Fruit fly (Drosophila melanogaster) whole organism, embryonic: Measurements from ENCODE around the gene Gr5a.

Experiments used
- Ada2b ChIP-seq: fragments of 200-800 bp; sonication (Bioruptor generic); IDR thresholded peaks from 2 replicates; pipeline ENCODE4 v1.3.6; 2022; ENCODE audit warnings: missing biosample characterization, missing genetic modification characterization
- CG10209 ChIP-seq: fragments of 200-800 bp; sonication (Bioruptor generic); optimal IDR thresholded peaks from 3 replicates; lab custom pipeline; 2017; ENCODE audit warnings: missing biosample characterization, mild to moderate bottlenecking, missing genetic modification characterization, missing genetic modification reagents
- CG10543 ChIP-seq: fragments of 200-800 bp; sonication (Bioruptor generic); optimal IDR thresholded peaks from 3 replicates; lab custom pipeline; 2017; ENCODE audit warnings: missing biosample characterization, mild to moderate bottlenecking, missing genetic modification characterization, moderate library complexity
- CG11085 ChIP-seq: fragments of 200-800 bp; sonication (Bioruptor generic); IDR thresholded peaks from 2 replicates; pipeline ENCODE4 v1.3.6; 2022; ENCODE audit warnings: missing biosample characterization, missing genetic modification characterization
- CG11504 ChIP-seq: fragments of 200-800 bp; sonication (Bioruptor generic); optimal IDR thresholded peaks from 3 replicates; lab custom pipeline; 2019; ENCODE audit warnings: missing biosample characterization, mild to moderate bottlenecking, missing genetic modification characterization, moderate library complexity
- CG11560 ChIP-seq: fragments of 200-800 bp; sonication (Bioruptor generic); IDR thresholded peaks from 3 replicates; pipeline ENCODE4 v1.3.6; 2022; ENCODE audit warnings: missing biosample characterization, missing genetic modification characterization
- CG12219 ChIP-seq: fragments of 200-800 bp; sonication (Bioruptor generic); optimal IDR thresholded peaks from 3 replicates; lab custom pipeline; 2018; ENCODE audit warnings: missing biosample characterization, mild to moderate bottlenecking, missing genetic modification characterization
- CG14667 ChIP-seq: fragments of 200-800 bp; sonication (Bioruptor generic); IDR thresholded peaks from 2 replicates; pipeline ENCODE4 v1.3.6; 2022; ENCODE audit warnings: missing biosample characterization, missing genetic modification characterization
- CG14965 ChIP-seq: fragments of 200-800 bp; sonication (Bioruptor generic); optimal IDR thresholded peaks from 2 replicates; lab custom pipeline; 2016; ENCODE audit warnings: missing biosample characterization, missing genetic modification characterization, borderline replicate concordance
- CG15269 ChIP-seq: fragments of 200-800 bp; sonication (Bioruptor generic); optimal IDR thresholded peaks from 2 replicates; lab custom pipeline; 2018; ENCODE audit warnings: missing biosample characterization, mild to moderate bottlenecking, missing genetic modification characterization, moderate library complexity
- CG17802 ChIP-seq: fragments of 200-800 bp; sonication (Bioruptor generic); optimal IDR thresholded peaks from 2 replicates; lab custom pipeline; 2018; ENCODE audit warnings: missing biosample characterization, mild to moderate bottlenecking, missing genetic modification characterization, moderate library complexity
- CG18011 ChIP-seq: fragments of 200-800 bp; sonication (Bioruptor generic); optimal IDR thresholded peaks from 2 replicates; lab custom pipeline; 2017; ENCODE audit warnings: missing biosample characterization, missing genetic modification characterization, mild to moderate bottlenecking, moderate library complexity, missing genotype
- CG18619 ChIP-seq: fragments of 200-800 bp; sonication (Bioruptor generic); optimal IDR thresholded peaks from 3 replicates; lab custom pipeline; 2017; ENCODE audit warnings: missing biosample characterization, mild to moderate bottlenecking, missing genetic modification characterization
- CG30403 ChIP-seq: fragments of 200-800 bp; sonication (Bioruptor generic); optimal IDR thresholded peaks from 3 replicates; lab custom pipeline; 2016; ENCODE audit warnings: missing biosample characterization, missing genetic modification characterization
- CG3281 ChIP-seq: fragments of 200-800 bp; sonication (Bioruptor generic); optimal IDR thresholded peaks from 3 replicates; lab custom pipeline; 2017; ENCODE audit warnings: missing biosample characterization, mild to moderate bottlenecking, missing genetic modification characterization
- CG34376 ChIP-seq: fragments of 200-800 bp; sonication (Bioruptor generic); optimal IDR thresholded peaks from 2 replicates; lab custom pipeline; 2018; ENCODE audit warnings: missing biosample characterization, mild to moderate bottlenecking, missing genetic modification characterization
- CG43689 ChIP-seq: fragments of 200-800 bp; sonication (Bioruptor generic); IDR thresholded peaks from 2 replicates; pipeline ENCODE4 v1.3.6; 2022; ENCODE audit warnings: missing biosample characterization, missing genetic modification characterization
- CG4820 ChIP-seq: fragments of 200-800 bp; sonication (Bioruptor generic); optimal IDR thresholded peaks from 3 replicates; lab custom pipeline; 2016; ENCODE audit warnings: missing biosample characterization, missing genetic modification characterization
- CG6854 ChIP-seq: fragments of 200-800 bp; sonication (Bioruptor generic); optimal IDR thresholded peaks from 3 replicates; lab custom pipeline; 2017; ENCODE audit warnings: missing biosample characterization, mild to moderate bottlenecking, missing genetic modification characterization
- CG7987 ChIP-seq: fragments of 200-800 bp; sonication (Bioruptor generic); optimal IDR thresholded peaks from 2 replicates; lab custom pipeline; 2018; ENCODE audit warnings: missing biosample characterization, mild to moderate bottlenecking, missing genetic modification characterization, moderate library complexity
- CG8388 ChIP-seq: fragments of 200-800 bp; sonication (Bioruptor generic); optimal IDR thresholded peaks from 2 replicates; lab custom pipeline; 2019; ENCODE audit warnings: missing biosample characterization, mild to moderate bottlenecking, missing genetic modification characterization, moderate library complexity
- CG9437 ChIP-seq: fragments of 200-800 bp; sonication (Bioruptor generic); optimal IDR thresholded peaks from 2 replicates; lab custom pipeline; 2018; ENCODE audit warnings: missing biosample characterization, mild to moderate bottlenecking, missing genetic modification characterization
- CG9876 ChIP-seq: fragments of 200-800 bp; sonication (Bioruptor generic); optimal IDR thresholded peaks from 2 replicates; lab custom pipeline; 2016; ENCODE audit warnings: missing biosample characterization, missing genetic modification characterization
- D ChIP-seq, 2 experiments: fragments of 200-800 bp in 1 of 2; fragments of >200 bp in 1 of 2; sonication (Bioruptor generic) in 1 of 2; optimal IDR thresholded peaks; 2 replicates in 1 of 2; 3 replicates in 1 of 2; lab custom pipeline; 2017; ENCODE audit warnings: mild to moderate bottlenecking in 1 of 2, missing biosample characterization in 1 of 2, missing genetic modification characterization in 1 of 2, missing genetic modification reagents in 1 of 2
- Dip3 ChIP-seq: fragments of 200-800 bp; sonication (Bioruptor generic); optimal IDR thresholded peaks from 3 replicates; lab custom pipeline; 2016; ENCODE audit warnings: missing biosample characterization, missing genetic modification characterization
- Dll ChIP-seq: fragments of 200-800 bp; sonication (Bioruptor generic); IDR thresholded peaks from 4 replicates; pipeline ENCODE4 v1.3.6; 2022; ENCODE audit warnings: missing biosample characterization, missing genetic modification characterization; ENCODE audit not compliant: partially characterized antibody
- Fer1 ChIP-seq: fragments of 200-800 bp; sonication (Bioruptor generic); optimal IDR thresholded peaks from 2 replicates; lab custom pipeline; 2017; ENCODE audit warnings: missing biosample characterization, mild to moderate bottlenecking, missing genetic modification characterization
- Gug ChIP-seq: fragments of 200-800 bp; sonication (Bioruptor generic); IDR thresholded peaks from 4 replicates; pipeline ENCODE4 v1.3.6; 2022; ENCODE audit warnings: missing biosample characterization, missing genetic modification characterization
- H15 ChIP-seq: fragments of 200-800 bp; sonication (Bioruptor generic); IDR thresholded peaks from 3 replicates; pipeline ENCODE4 v1.3.6; 2022; ENCODE audit warnings: missing biosample characterization, missing genetic modification characterization
- Kr ChIP-seq: fragments of 200-800 bp; sonication (Bioruptor generic); optimal IDR thresholded peaks from 2 replicates; lab custom pipeline; 2017; ENCODE audit warnings: missing biosample characterization, mild to moderate bottlenecking, missing genetic modification characterization
- Oaz ChIP-seq: fragments of 200-800 bp; sonication (Bioruptor generic); IDR thresholded peaks from 2 replicates; pipeline ENCODE4 v1.3.6; 2022; ENCODE audit warnings: missing biosample characterization, missing genetic modification characterization
- PHDP ChIP-seq: fragments of 200-800 bp; sonication (Bioruptor generic); optimal IDR thresholded peaks from 3 replicates; lab custom pipeline; 2018; ENCODE audit warnings: missing biosample characterization, mild to moderate bottlenecking, missing genetic modification characterization, moderate library complexity
- Sry-β ChIP-seq: fragments of 200-800 bp; sonication (Bioruptor generic); optimal IDR thresholded peaks from 2 replicates; lab custom pipeline; 2018; ENCODE audit warnings: missing biosample characterization, mild to moderate bottlenecking, missing genetic modification characterization, moderate library complexity
- Vsx1 ChIP-seq: fragments of 200-800 bp; sonication (Bioruptor generic); optimal IDR thresholded peaks from 2 replicates; lab custom pipeline; 2017; ENCODE audit warnings: missing biosample characterization, mild to moderate bottlenecking, missing genetic modification characterization, missing genetic modification reagents
- ac ChIP-seq: fragments of 200-800 bp; sonication (Bioruptor generic); optimal IDR thresholded peaks from 3 replicates; lab custom pipeline; 2017; ENCODE audit warnings: missing biosample characterization, mild to moderate bottlenecking, missing genetic modification characterization
- ap ChIP-seq: fragments of 200-800 bp; sonication (Bioruptor generic); IDR thresholded peaks from 2 replicates; pipeline ENCODE4 v1.3.6; 2022; ENCODE audit warnings: missing biosample characterization, missing genetic modification characterization
- bowl ChIP-seq: fragments of 200-800 bp; sonication (Bioruptor generic); IDR thresholded peaks from 2 replicates; pipeline ENCODE4 v1.3.6; 2022; ENCODE audit warnings: missing biosample characterization, missing genetic modification characterization
- cato ChIP-seq: fragments of 200-800 bp; sonication (Bioruptor generic); optimal IDR thresholded peaks from 2 replicates; lab custom pipeline; 2016; ENCODE audit warnings: missing biosample characterization, missing genetic modification characterization, borderline replicate concordance
- kay ChIP-seq: fragments of 200-800 bp; sonication (Bioruptor generic); optimal IDR thresholded peaks from 2 replicates; lab custom pipeline; 2016; ENCODE audit warnings: missing biosample characterization, missing genetic modification characterization
- lmd ChIP-seq: fragments of 200-800 bp; sonication (Bioruptor generic); IDR thresholded peaks from 2 replicates; pipeline ENCODE4 v1.3.6; 2022; ENCODE audit warnings: missing biosample characterization, missing genetic modification characterization
- onecut ChIP-seq: fragments of 200-800 bp; sonication (Bioruptor generic); IDR thresholded peaks from 2 replicates; pipeline ENCODE4 v1.3.6; 2022; ENCODE audit warnings: missing biosample characterization, missing genetic modification characterization
- pros ChIP-seq: fragments of 200-800 bp; sonication (Bioruptor generic); optimal IDR thresholded peaks from 3 replicates; lab custom pipeline; 2019; ENCODE audit warnings: missing biosample characterization, mild to moderate bottlenecking, missing genetic modification characterization, moderate library complexity
- pum ChIP-seq: fragments of 200-800 bp; sonication (Bioruptor generic); optimal IDR thresholded peaks from 2 replicates; lab custom pipeline; 2016; ENCODE audit warnings: missing biosample characterization, missing genetic modification characterization
- salm ChIP-seq: fragments of 200-800 bp; sonication (Bioruptor generic); optimal IDR thresholded peaks from 2 replicates; lab custom pipeline; 2018; ENCODE audit warnings: missing biosample characterization, mild to moderate bottlenecking, missing genetic modification characterization
- sens-2 ChIP-seq: fragments of 200-800 bp; sonication (Bioruptor generic); IDR thresholded peaks from 2 replicates; pipeline ENCODE4 v1.3.6; 2022; ENCODE audit warnings: missing biosample characterization, missing genetic modification characterization
- slou ChIP-seq: fragments of 200-800 bp; sonication (Bioruptor generic); optimal IDR thresholded peaks from 3 replicates; lab custom pipeline; 2016; ENCODE audit warnings: missing biosample characterization, missing genetic modification characterization
- so ChIP-seq: fragments of 200-800 bp; sonication (Bioruptor generic); IDR thresholded peaks from 3 replicates; pipeline ENCODE4 v1.3.6; 2022; ENCODE audit warnings: missing biosample characterization, missing genetic modification characterization
- ttk ChIP-seq: fragments of 200-800 bp; sonication (Bioruptor generic); IDR thresholded peaks from 2 replicates; pipeline ENCODE4 v2.1.2; 2022; ENCODE audit warnings: missing biosample characterization, missing genetic modification characterization
- zfh1 ChIP-seq: fragments of 200-800 bp; sonication (Bioruptor generic); IDR thresholded peaks from 3 replicates; pipeline ENCODE4 v1.3.6; 2022; ENCODE audit warnings: missing biosample characterization, missing genetic modification characterization
- zfh2 ChIP-seq: fragments of 200-800 bp; sonication (Bioruptor generic); optimal IDR thresholded peaks from 2 replicates; lab custom pipeline; 2016; ENCODE audit warnings: missing biosample characterization, missing genetic modification characterization

Gene Gr5a

dm6 chrX:5724744-5725185, 44.3 kb downstream of the Gr5a start (continued):
- TF ChIP-seq CG17802 (tag; lab: Kevin White, UChicago) (peak; percentile 48), ttk (GFP tag; lab: Robert Waterston, UW) (peak; percentile 32), H15 (GFP tag; lab: Robert Waterston, UW) (peak; percentile 30; the same call in 1 of the 3 replicates), so (GFP tag; lab: Robert Waterston, UW) (peak; percentile 43; the same call in 1 of the 3 replicates), CG12219 (GFP tag; lab: Kevin White, UChicago) (peak; percentile 39), CG7987 (GFP tag; lab: Kevin White, UChicago) (peak; percentile 36), onecut (GFP tag; lab: Robert Waterston, UW) (peak; percentile 35), salm (tag; lab: Kevin White, UChicago) (peak; percentile 33), PHDP (tag; lab: Kevin White, UChicago) (peak; percentile 63), CG11504 (tag; lab: Kevin White, UChicago) (peak; percentile 72), CG11085 (no peak), CG9876 (peak; percentile 28), CG18619 (peak; percentile 31), Dll (no peak), ac (peak; percentile 22), Ada2b (peak; percentile 54), slou (peak; percentile 5), CG30403 (GFP tag; lab: Kevin White, UChicago) (peak; percentile 32), Fer1 (GFP tag; lab: Kevin White, UChicago) (no peak), Kr (GFP tag; lab: Kevin White, UChicago) (no peak), D (optimal IDR thresholded peaks at IDR 0.05; lab: Kevin White, UChicago) (no peak), D (GFP tag; optimal IDR thresholded peaks at IDR 0.05; lab: Kevin White, UChicago) (peak; percentile 62), pum (GFP tag; lab: Kevin White, UChicago) (peak; percentile 35), lmd (peak; percentile 64), CG18011 (GFP tag; lab: Kevin White, UChicago) (no peak), CG6854 (no peak), CG10209 (GFP tag; lab: Kevin White, UChicago) (peak; percentile 43), CG43689 (GFP tag; lab: Robert Waterston, UW) (peak; percentile 57), CG14965 (GFP tag; lab: Kevin White, UChicago) (peak; percentile 8), CG10543 (GFP tag; lab: Kevin White, UChicago) (no peak), CG14667 (GFP tag; lab: Robert Waterston, UW) (peak; percentile 49; the same call in 1 of the 2 replicates), CG9437 (GFP tag; lab: Kevin White, UChicago) (no peak), bowl (GFP tag; lab: Robert Waterston, UW) (no peak), CG15269 (tag; lab: Kevin White, UChicago) (peak; percentile 33), Gug (peak; percentile 17; the same call in 1 of the 4 replicates), cato (GFP tag; lab: Kevin White, UChicago) (peak; percentile 20), Vsx1 (GFP tag; lab: Kevin White, UChicago) (peak; percentile 21), CG34376 (GFP tag; lab: Kevin White, UChicago) (no peak), Sry-β (GFP tag; lab: Kevin White, UChicago) (peak; percentile 28), ap (GFP tag; lab: Robert Waterston, UW) (0 out of 2 replicates have a peak, but pooled peaks have one; percentile 55), Oaz (0 out of 2 replicates have a peak, but pooled peaks have one; percentile 19), Dip3 (no peak), pros (no peak), zfh2 (GFP tag; lab: Kevin White, UChicago) (peak; percentile 10), zfh1 (GFP tag; lab: Robert Waterston, UW) (peak; percentile 74), CG8388 (peak; percentile 20), CG11560 (tag; lab: Robert Waterston, UW) (no peak; the same call in 2 of the 3 replicates), CG3281 (no peak), sens-2 (GFP tag; lab: Robert Waterston, UW) (no peak), CG4820 (GFP tag; lab: Kevin White, UChicago) (peak; percentile 23), kay (GFP tag; lab: Kevin White, UChicago) (no peak)
